Fruit fly (Drosophila melanogaster) whole organism, embryonic: Measurements from ENCODE around the gene Amacr.

ENCODE experiments used
- Antp ChIP-seq: fragments of 200-800 bp; sonication (Bioruptor generic); optimal IDR thresholded peaks from 3 replicates; lab custom pipeline; 2016; ENCODE audit warnings: missing biosample characterization, missing genetic modification characterization
- Atf-2 ChIP-seq: fragments of 200-800 bp; sonication (Bioruptor generic); optimal IDR thresholded peaks from 2 replicates; lab custom pipeline; 2016; ENCODE audit warnings: missing biosample characterization, missing genetic modification characterization
- CG10209 ChIP-seq: fragments of 200-800 bp; sonication (Bioruptor generic); optimal IDR thresholded peaks from 3 replicates; lab custom pipeline; 2017; ENCODE audit warnings: missing biosample characterization, mild to moderate bottlenecking, missing genetic modification characterization, missing genetic modification reagents
- CG10274 ChIP-seq: fragments of 200-800 bp; sonication (Bioruptor generic); optimal IDR thresholded peaks from 3 replicates; lab custom pipeline; 2017; ENCODE audit warnings: missing biosample characterization, mild to moderate bottlenecking, missing genetic modification characterization
- CG10654 ChIP-seq: fragments of 200-800 bp; sonication (Bioruptor generic); optimal IDR thresholded peaks from 2 replicates; lab custom pipeline; 2016; ENCODE audit warnings: missing biosample characterization, missing genetic modification characterization
- CG11695 ChIP-seq: fragments of 200-800 bp; sonication (Bioruptor generic); IDR thresholded peaks from 3 replicates; pipeline ENCODE4 v1.3.6; 2022; ENCODE audit warnings: missing biosample characterization, missing genetic modification characterization
- CG13775 ChIP-seq: fragments of 200-800 bp; sonication (Bioruptor generic); optimal IDR thresholded peaks from 3 replicates; lab custom pipeline; 2017; ENCODE audit warnings: missing biosample characterization, mild to moderate bottlenecking, missing genetic modification characterization
- CG14441 ChIP-seq: fragments of 200-800 bp; sonication (Bioruptor generic); IDR thresholded peaks from 2 replicates; pipeline ENCODE4 v1.3.6; 2022; ENCODE audit warnings: missing biosample characterization, missing genetic modification characterization
- CG14710 ChIP-seq: fragments of 200-800 bp; sonication (Bioruptor generic); optimal IDR thresholded peaks from 3 replicates; lab custom pipeline; 2019; ENCODE audit warnings: missing biosample characterization, mild to moderate bottlenecking, missing genetic modification characterization, moderate library complexity
- CG15073 ChIP-seq: fragments of 200-800 bp; sonication (Bioruptor generic); optimal IDR thresholded peaks from 2 replicates; lab custom pipeline; 2016; ENCODE audit warnings: missing biosample characterization, missing genetic modification characterization
- CG15479 ChIP-seq: fragments of 200-800 bp; sonication (Bioruptor generic); optimal IDR thresholded peaks from 3 replicates; lab custom pipeline; 2019; ENCODE audit warnings: missing biosample characterization, mild to moderate bottlenecking, missing genetic modification characterization, moderate library complexity
- CG15514 ChIP-seq: fragments of 200-800 bp; sonication (Bioruptor generic); optimal IDR thresholded peaks from 3 replicates; lab custom pipeline; 2017; ENCODE audit warnings: missing biosample characterization, missing genetic modification characterization, mild to moderate bottlenecking, moderate library complexity, missing genetic modification reagents
- CG1602 ChIP-seq: fragments of 200-800 bp; sonication (Bioruptor generic); optimal IDR thresholded peaks from 3 replicates; lab custom pipeline; 2016; ENCODE audit warnings: missing biosample characterization, missing genetic modification characterization
- CG17328 ChIP-seq: fragments of 200-800 bp; sonication (Bioruptor generic); IDR thresholded peaks from 2 replicates; pipeline ENCODE4 v1.3.6; 2022; ENCODE audit warnings: missing biosample characterization, missing genetic modification characterization
- CG17385 ChIP-seq: fragments of 200-800 bp; sonication (Bioruptor generic); optimal IDR thresholded peaks from 3 replicates; lab custom pipeline; 2018; ENCODE audit warnings: missing biosample characterization, mild to moderate bottlenecking, missing genetic modification characterization
- CG18011 ChIP-seq: fragments of 200-800 bp; sonication (Bioruptor generic); optimal IDR thresholded peaks from 2 replicates; lab custom pipeline; 2017; ENCODE audit warnings: missing biosample characterization, missing genetic modification characterization, mild to moderate bottlenecking, moderate library complexity, missing genotype
- CG18619 ChIP-seq: fragments of 200-800 bp; sonication (Bioruptor generic); optimal IDR thresholded peaks from 3 replicates; lab custom pipeline; 2017; ENCODE audit warnings: missing biosample characterization, mild to moderate bottlenecking, missing genetic modification characterization
- CG2712 ChIP-seq: fragments of 200-800 bp; optimal IDR thresholded peaks from 3 replicates; lab custom pipeline; 2019; ENCODE audit warnings: missing biosample characterization, mild to moderate bottlenecking, missing genetic modification characterization, moderate library complexity
- CG2875 ChIP-seq: fragments of 200-800 bp; sonication (Bioruptor generic); optimal IDR thresholded peaks from 2 replicates; lab custom pipeline; 2017; ENCODE audit warnings: missing biosample characterization, mild to moderate bottlenecking, missing genetic modification characterization, missing genetic modification reagents
- CG3838 ChIP-seq: fragments of 200-800 bp; sonication (Bioruptor generic); optimal IDR thresholded peaks from 3 replicates; lab custom pipeline; 2016; ENCODE audit warnings: missing biosample characterization, missing genetic modification characterization
- CG3995 ChIP-seq: fragments of 200-800 bp; sonication (Bioruptor generic); optimal IDR thresholded peaks from 3 replicates; lab custom pipeline; 2016; ENCODE audit warnings: missing biosample characterization, missing genetic modification characterization
- CG4424 ChIP-seq: fragments of 200-800 bp; sonication (Bioruptor generic); optimal IDR thresholded peaks from 3 replicates; lab custom pipeline; 2016; ENCODE audit warnings: missing biosample characterization, missing genetic modification characterization
- CG7556 ChIP-seq: fragments of 200-800 bp; sonication (Bioruptor generic); optimal IDR thresholded peaks from 2 replicates; lab custom pipeline; 2017; ENCODE audit warnings: missing biosample characterization, mild to moderate bottlenecking, missing genetic modification characterization
- CG7987 ChIP-seq: fragments of 200-800 bp; sonication (Bioruptor generic); optimal IDR thresholded peaks from 2 replicates; lab custom pipeline; 2018; ENCODE audit warnings: missing biosample characterization, mild to moderate bottlenecking, missing genetic modification characterization, moderate library complexity
- CG8478 ChIP-seq: fragments of >200 bp; optimal IDR thresholded peaks from 2 replicates; lab custom pipeline; 2018
- CG8944 ChIP-seq: fragments of 200-800 bp; sonication (Bioruptor generic); optimal IDR thresholded peaks from 3 replicates; lab custom pipeline; 2016; ENCODE audit warnings: missing biosample characterization, missing genetic modification characterization
- CG9797 ChIP-seq: fragments of 200-800 bp; sonication (Bioruptor generic); optimal IDR thresholded peaks from 3 replicates; lab custom pipeline; 2018; ENCODE audit warnings: missing biosample characterization, mild to moderate bottlenecking, missing genetic modification characterization
- Dip2 ChIP-seq: fragments of 200-800 bp; sonication (Bioruptor generic); IDR thresholded peaks from 2 replicates; pipeline ENCODE4 v1.3.6; 2022; ENCODE audit warnings: missing biosample characterization, missing genetic modification characterization
- Doc3 ChIP-seq: fragments of 200-800 bp; sonication (Bioruptor generic); IDR thresholded peaks from 3 replicates; pipeline ENCODE4 v1.3.6; 2022; ENCODE audit warnings: missing biosample characterization, missing genetic modification characterization; ENCODE audit not compliant: partially characterized antibody
- Gug ChIP-seq: fragments of 200-800 bp; sonication (Bioruptor generic); IDR thresholded peaks from 4 replicates; pipeline ENCODE4 v1.3.6; 2022; ENCODE audit warnings: missing biosample characterization, missing genetic modification characterization
- HLH4C ChIP-seq: fragments of 200-800 bp; sonication (Bioruptor generic); IDR thresholded peaks from 3 replicates; pipeline ENCODE4 v1.3.6; 2022; ENCODE audit warnings: missing biosample characterization, missing genetic modification characterization; ENCODE audit not compliant: partially characterized antibody
- MTF-1 ChIP-seq: fragments of 200-800 bp; sonication (Bioruptor generic); optimal IDR thresholded peaks from 2 replicates; lab custom pipeline; 2018; ENCODE audit warnings: missing biosample characterization, mild to moderate bottlenecking, missing genetic modification characterization, borderline replicate concordance
- Myb ChIP-seq: fragments of 200-800 bp; sonication (Bioruptor generic); optimal IDR thresholded peaks from 2 replicates; lab custom pipeline; 2016; ENCODE audit warnings: missing biosample characterization, missing genetic modification characterization
- NFAT ChIP-seq: fragments of 200-800 bp; sonication (Bioruptor generic); IDR thresholded peaks from 2 replicates; pipeline ENCODE4 v1.3.6; 2022; ENCODE audit warnings: missing biosample characterization, missing genetic modification characterization
- Ptx1 ChIP-seq: fragments of 200-800 bp; sonication (Bioruptor generic); IDR thresholded peaks from 2 replicates; pipeline ENCODE4 v1.3.6; 2022; ENCODE audit warnings: missing biosample characterization, missing genetic modification characterization
- Rfx ChIP-seq: fragments of 200-800 bp; sonication (Bioruptor generic); IDR thresholded peaks from 2 replicates; pipeline ENCODE4 v1.3.6; 2022; ENCODE audit warnings: missing biosample characterization, missing genetic modification characterization
- Xrp1 ChIP-seq: fragments of 200-800 bp; sonication (Bioruptor generic); IDR thresholded peaks from 2 replicates; pipeline ENCODE4 v1.3.6; 2022; ENCODE audit warnings: missing biosample characterization, missing genetic modification characterization
- crol ChIP-seq: fragments of 200-800 bp; sonication (Bioruptor generic); IDR thresholded peaks from 2 replicates; pipeline ENCODE4 v1.3.6; 2022; ENCODE audit warnings: missing biosample characterization, missing genetic modification characterization
- fd3F ChIP-seq: fragments of 200-800 bp; sonication (Bioruptor generic); optimal IDR thresholded peaks from 2 replicates; lab custom pipeline; 2018; ENCODE audit warnings: missing biosample characterization, mild to moderate bottlenecking, missing genetic modification characterization, moderate library complexity
- lmd ChIP-seq: fragments of 200-800 bp; sonication (Bioruptor generic); IDR thresholded peaks from 2 replicates; pipeline ENCODE4 v1.3.6; 2022; ENCODE audit warnings: missing biosample characterization, missing genetic modification characterization
- lov ChIP-seq, 2 experiments: fragments of 200-800 bp in 1 of 2; fragments of >200 bp in 1 of 2; sonication (Bioruptor generic) in 1 of 2; IDR thresholded peaks in 1 of 2; optimal IDR thresholded peaks in 1 of 2; 2 replicates in 1 of 2; 3 replicates in 1 of 2; pipeline versions ENCODE4 v1.3.6 to Lab custom; 2017 to 2022; ENCODE audit warnings: missing biosample characterization in 1 of 2, missing genetic modification characterization in 1 of 2
- mld ChIP-seq: fragments of 200-800 bp; sonication (Bioruptor generic); IDR thresholded peaks from 3 replicates; pipeline ENCODE4 v1.3.6; 2022; ENCODE audit warnings: missing biosample characterization, missing genetic modification characterization; ENCODE audit not compliant: partially characterized antibody
- oc ChIP-seq: fragments of 200-800 bp; sonication (Bioruptor generic); optimal IDR thresholded peaks from 2 replicates; lab custom pipeline; 2018; ENCODE audit warnings: missing biosample characterization, mild to moderate bottlenecking, missing genetic modification characterization, moderate library complexity
- salm ChIP-seq: fragments of 200-800 bp; sonication (Bioruptor generic); optimal IDR thresholded peaks from 2 replicates; lab custom pipeline; 2018; ENCODE audit warnings: missing biosample characterization, mild to moderate bottlenecking, missing genetic modification characterization
- shn ChIP-seq: fragments of 200-800 bp; sonication (Bioruptor generic); optimal IDR thresholded peaks from 3 replicates; lab custom pipeline; 2016; ENCODE audit warnings: missing biosample characterization, missing genetic modification characterization
- sna ChIP-seq: fragments of 200-800 bp; sonication (Bioruptor generic); IDR thresholded peaks from 2 replicates; pipeline ENCODE4 v1.3.6; 2022; ENCODE audit warnings: missing biosample characterization, missing genetic modification characterization; ENCODE audit not compliant: partially characterized antibody
- ssp ChIP-seq: fragments of 200-800 bp; sonication (Bioruptor generic); IDR thresholded peaks from 2 replicates; pipeline ENCODE4 v1.3.6; 2022; ENCODE audit warnings: missing biosample characterization, missing genetic modification characterization
- twi ChIP-seq: fragments of 200-800 bp; optimal IDR thresholded peaks from 2 replicates; lab custom pipeline; 2019; ENCODE audit warnings: missing biosample characterization, mild to moderate bottlenecking, missing genetic modification characterization, moderate library complexity
- vvl ChIP-seq: fragments of 200-800 bp; sonication (Bioruptor generic); IDR thresholded peaks from 2 replicates; pipeline ENCODE4 v1.3.6; 2022; ENCODE audit warnings: missing biosample characterization, missing genetic modification characterization
- zf30C ChIP-seq: fragments of 200-800 bp; sonication (Bioruptor generic); optimal IDR thresholded peaks from 3 replicates; lab custom pipeline; 2018; ENCODE audit warnings: missing biosample characterization, mild to moderate bottlenecking, missing genetic modification characterization

Gene Amacr

DNA sequence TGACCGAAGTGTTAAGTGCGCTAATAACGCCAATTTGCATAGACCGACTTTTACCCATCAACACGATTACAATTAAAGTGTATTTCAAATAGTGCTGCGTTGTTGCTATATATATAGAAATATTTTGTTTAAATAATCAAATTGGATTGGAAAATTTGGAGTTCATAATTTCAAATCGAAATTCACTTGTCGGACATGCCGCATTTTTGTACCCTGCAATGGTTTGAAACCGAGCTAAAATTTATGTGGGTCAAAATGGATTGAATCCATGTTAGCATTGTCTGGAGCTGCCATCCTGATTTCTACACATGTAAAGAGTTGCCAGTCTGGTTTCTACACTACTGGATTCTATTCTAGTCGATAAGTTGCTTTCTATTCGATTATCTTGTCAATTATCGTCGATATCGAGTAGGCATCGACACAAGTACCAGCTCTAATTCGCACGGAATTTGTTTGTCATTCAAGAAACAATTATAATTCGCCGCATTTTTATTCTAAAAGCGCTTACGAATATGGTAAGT is 35.2 kb upstream of the Amacr start, which contains the start of gene Pomp (continued):
- TF ChIP-seq Xrp1 (GFP tag; lab: Robert Waterston, UW) (peak; percentile 95), oc (tag; lab: Kevin White, UChicago) (peak; percentile 76), CG18011 (GFP tag; lab: Kevin White, UChicago) (peak; percentile 61), CG4424 (GFP tag; lab: Kevin White, UChicago) (peak; percentile 84), Ptx1 (peak; percentile 85), CG17328 (peak; percentile 89), lov (optimal IDR thresholded peaks at IDR 0.05; lab: Kevin White, UChicago) (no peak), lov (GFP tag; IDR thresholded peaks at IDR 0.05; lab: Robert Waterston, UW) (peak; percentile 86; the same call in 2 of the 3 replicates), CG14441 (peak; percentile 91), zf30C (GFP tag; lab: Kevin White, UChicago) (peak; percentile 0), Dip2 (GFP tag; lab: Robert Waterston, UW) (peak; percentile 37; the same call in 1 of the 2 replicates), ssp (peak; percentile 77), CG13775 (peak; percentile 70), CG14710 (tag; lab: Kevin White, UChicago) (peak; percentile 84), CG9797 (GFP tag; lab: Kevin White, UChicago) (peak; percentile 22), CG7987 (GFP tag; lab: Kevin White, UChicago) (peak; percentile 80), sna (GFP tag; lab: Robert Waterston, UW) (peak; percentile 47; the same call in 1 of the 2 replicates), salm (peak; percentile 73), HLH4C (GFP tag; lab: Robert Waterston, UW) (peak; percentile 76), Gug (peak; percentile 88), vvl (peak; percentile 95), mld (no peak), CG10209 (peak; percentile 84), CG10274 (peak; percentile 97), CG17385 (GFP tag; lab: Kevin White, UChicago) (peak; percentile 76), shn (peak; percentile 20), CG15514 (GFP tag; lab: Kevin White, UChicago) (peak; percentile 88), CG11695 (GFP tag; lab: Robert Waterston, UW) (peak; percentile 88), Myb (GFP tag; lab: Kevin White, UChicago) (peak; percentile 42), Antp (GFP tag; lab: Kevin White, UChicago) (peak; percentile 63), Rfx (peak; percentile 88), CG8944 (GFP tag; lab: Kevin White, UChicago) (peak; percentile 52), CG8478 (no peak), CG2875 (GFP tag; lab: Kevin White, UChicago) (peak; percentile 80), CG1602 (GFP tag; lab: Kevin White, UChicago) (peak; percentile 79), lmd (peak; percentile 90), fd3F (GFP tag; lab: Kevin White, UChicago) (peak; percentile 67), twi (peak; percentile 35), CG15073 (GFP tag; lab: Kevin White, UChicago) (peak; percentile 23), crol (GFP tag; lab: Robert Waterston, UW) (peak; percentile 35; the same call in 1 of the 2 replicates), MTF-1 (peak; percentile 75), CG10654 (GFP tag; lab: Kevin White, UChicago) (peak; percentile 85), CG3995 (GFP tag; lab: Kevin White, UChicago) (peak; percentile 57), Doc3 (GFP tag; lab: Robert Waterston, UW) (no peak), CG7556 (GFP tag; lab: Kevin White, UChicago) (peak; percentile 80), CG18619 (GFP tag; lab: Kevin White, UChicago) (peak; percentile 78), CG15479 (no peak), CG2712 (peak; percentile 92), NFAT (peak; percentile 92), CG3838 (no peak), Atf-2 (GFP tag; lab: Kevin White, UChicago) (peak; percentile 38)
